Fruit fly (Drosophila melanogaster) whole organism, embryonic: ENCODE results near the gene CG10177.

Experiments used
- Antp ChIP-seq: fragments of 200-800 bp; sonication (Bioruptor generic); optimal IDR thresholded peaks from 3 replicates; lab custom pipeline; 2016; ENCODE audit warnings: missing biosample characterization, missing genetic modification characterization
- Atf6 ChIP-seq: fragments of 200-800 bp; sonication (Bioruptor generic); IDR thresholded peaks from 2 replicates; pipeline ENCODE4 v1.3.6; 2022; ENCODE audit warnings: missing biosample characterization, missing genetic modification characterization
- CG1024 ChIP-seq: fragments of 200-800 bp; sonication (Bioruptor generic); IDR thresholded peaks from 2 replicates; pipeline ENCODE4 v1.3.6; 2022; ENCODE audit warnings: missing biosample characterization, missing genetic modification characterization
- CG10462 ChIP-seq: fragments of 200-800 bp; sonication (Bioruptor generic); optimal IDR thresholded peaks from 2 replicates; lab custom pipeline; 2016; ENCODE audit warnings: missing biosample characterization, missing genetic modification characterization
- CG11247 ChIP-seq: fragments of 200-800 bp; sonication (Bioruptor generic); IDR thresholded peaks from 2 replicates; pipeline ENCODE4 v1.3.6; 2022; ENCODE audit warnings: missing biosample characterization, missing genetic modification characterization
- CG12219 ChIP-seq: fragments of 200-800 bp; sonication (Bioruptor generic); optimal IDR thresholded peaks from 3 replicates; lab custom pipeline; 2018; ENCODE audit warnings: missing biosample characterization, mild to moderate bottlenecking, missing genetic modification characterization
- CG14441 ChIP-seq: fragments of 200-800 bp; sonication (Bioruptor generic); IDR thresholded peaks from 2 replicates; pipeline ENCODE4 v1.3.6; 2022; ENCODE audit warnings: missing biosample characterization, missing genetic modification characterization
- CG1529 ChIP-seq: fragments of 200-800 bp; sonication (Bioruptor generic); optimal IDR thresholded peaks from 3 replicates; lab custom pipeline; 2018; ENCODE audit warnings: missing biosample characterization, missing genetic modification characterization
- CG15601 ChIP-seq: fragments of 200-800 bp; sonication (Bioruptor generic); optimal IDR thresholded peaks from 3 replicates; lab custom pipeline; 2019; ENCODE audit warnings: missing biosample characterization, mild to moderate bottlenecking, missing genetic modification characterization, moderate library complexity
- CG17612 ChIP-seq: fragments of 200-800 bp; sonication (Bioruptor generic); IDR thresholded peaks from 2 replicates; pipeline ENCODE4 v1.3.6; 2022; ENCODE audit warnings: missing biosample characterization, missing genetic modification characterization
- CG2116 ChIP-seq: fragments of 200-800 bp; sonication (Bioruptor generic); optimal IDR thresholded peaks from 3 replicates; lab custom pipeline; 2018; ENCODE audit warnings: missing biosample characterization, mild to moderate bottlenecking, missing genetic modification characterization
- CG2120 ChIP-seq: fragments of 200-800 bp; sonication (Bioruptor generic); optimal IDR thresholded peaks from 3 replicates; lab custom pipeline; 2016; ENCODE audit warnings: missing biosample characterization, missing genetic modification characterization
- CG30403 ChIP-seq: fragments of 200-800 bp; sonication (Bioruptor generic); optimal IDR thresholded peaks from 3 replicates; lab custom pipeline; 2016; ENCODE audit warnings: missing biosample characterization, missing genetic modification characterization
- CG3163 ChIP-seq: fragments of 200-800 bp; sonication (Bioruptor generic); optimal IDR thresholded peaks from 3 replicates; lab custom pipeline; 2016; ENCODE audit warnings: missing biosample characterization, missing genetic modification characterization
- CG3838 ChIP-seq: fragments of 200-800 bp; sonication (Bioruptor generic); optimal IDR thresholded peaks from 3 replicates; lab custom pipeline; 2016; ENCODE audit warnings: missing biosample characterization, missing genetic modification characterization
- CG4707 ChIP-seq: fragments of 200-800 bp; sonication (Bioruptor generic); optimal IDR thresholded peaks from 2 replicates; lab custom pipeline; 2018; ENCODE audit warnings: missing biosample characterization, mild to moderate bottlenecking, missing genetic modification characterization, moderate library complexity
- CG4854 ChIP-seq: fragments of 200-800 bp; sonication (Bioruptor generic); optimal IDR thresholded peaks from 2 replicates; lab custom pipeline; 2016; ENCODE audit warnings: missing biosample characterization, missing genetic modification characterization, inconsistent platforms
- CG6272 ChIP-seq: fragments of 200-800 bp; sonication (Bioruptor generic); IDR thresholded peaks from 2 replicates; pipeline ENCODE4 v1.3.6; 2022; ENCODE audit warnings: missing biosample characterization, missing genetic modification characterization
- CG6654 ChIP-seq: fragments of 200-800 bp; sonication (Bioruptor generic); optimal IDR thresholded peaks from 2 replicates; lab custom pipeline; 2017; ENCODE audit warnings: missing biosample characterization, mild to moderate bottlenecking, missing genetic modification characterization
- CG8924 ChIP-seq: fragments of 200-800 bp; optimal IDR thresholded peaks from 3 replicates; lab custom pipeline; 2019; ENCODE audit warnings: missing biosample characterization, mild to moderate bottlenecking, missing genetic modification characterization, moderate library complexity
- CG9797 ChIP-seq: fragments of 200-800 bp; sonication (Bioruptor generic); optimal IDR thresholded peaks from 3 replicates; lab custom pipeline; 2018; ENCODE audit warnings: missing biosample characterization, mild to moderate bottlenecking, missing genetic modification characterization
- Camta ChIP-seq: fragments of 200-800 bp; sonication (Bioruptor generic); optimal IDR thresholded peaks from 2 replicates; lab custom pipeline; 2016; ENCODE audit warnings: missing biosample characterization, missing genetic modification characterization
- Dad ChIP-seq: fragments of 200-800 bp; sonication (Bioruptor generic); optimal IDR thresholded peaks from 3 replicates; lab custom pipeline; 2016; ENCODE audit warnings: missing biosample characterization, missing genetic modification characterization
- Dip2 ChIP-seq: fragments of 200-800 bp; sonication (Bioruptor generic); IDR thresholded peaks from 2 replicates; pipeline ENCODE4 v1.3.6; 2022; ENCODE audit warnings: missing biosample characterization, missing genetic modification characterization
- Eip74EF ChIP-seq, 2 experiments: fragments of 200-800 bp in 1 of 2; fragments of >200 bp in 1 of 2; sonication (Bioruptor generic) in 1 of 2; optimal IDR thresholded peaks; 2 replicates each; lab custom pipeline; 2017 to 2019; ENCODE audit warnings: missing biosample characterization in 2 of 2, missing genetic modification characterization in 2 of 2, mild to moderate bottlenecking in 1 of 2, moderate library complexity in 1 of 2
- Fer2 ChIP-seq: fragments of 200-800 bp; sonication (Bioruptor generic); optimal IDR thresholded peaks from 2 replicates; lab custom pipeline; 2018; ENCODE audit warnings: missing biosample characterization, mild to moderate bottlenecking, missing genetic modification characterization, moderate library complexity
- H15 ChIP-seq: fragments of 200-800 bp; sonication (Bioruptor generic); IDR thresholded peaks from 3 replicates; pipeline ENCODE4 v1.3.6; 2022; ENCODE audit warnings: missing biosample characterization, missing genetic modification characterization
- H2.0 ChIP-seq: fragments of 200-800 bp; sonication (Bioruptor generic); IDR thresholded peaks from 2 replicates; pipeline ENCODE4 v1.3.6; 2022; ENCODE audit warnings: missing biosample characterization, missing genetic modification characterization
- Hmx ChIP-seq: fragments of 200-800 bp; sonication (Bioruptor generic); optimal IDR thresholded peaks from 2 replicates; lab custom pipeline; 2016; ENCODE audit warnings: missing biosample characterization, missing genetic modification characterization
- Lhr ChIP-seq: fragments of 200-800 bp; sonication (Bioruptor generic); optimal IDR thresholded peaks from 3 replicates; lab custom pipeline; 2017; ENCODE audit warnings: mild to moderate bottlenecking, missing biosample characterization, missing genetic modification reagents, missing genetic modification characterization
- Med ChIP-seq: fragments of 200-800 bp; sonication (Bioruptor generic); peaks from one replicate; lab custom pipeline; 2016; ENCODE audit warnings: missing biosample characterization, missing genetic modification characterization, mild to moderate bottlenecking, inconsistent platforms, moderate library complexity
- NC2α ChIP-seq: fragments of 200-800 bp; sonication (Bioruptor generic); optimal IDR thresholded peaks from 2 replicates; lab custom pipeline; 2016; ENCODE audit warnings: missing biosample characterization, missing genetic modification characterization
- NC2β ChIP-seq: fragments of 200-800 bp; sonication (Bioruptor generic); optimal IDR thresholded peaks from 2 replicates; lab custom pipeline; 2016; ENCODE audit warnings: missing biosample characterization, missing genetic modification characterization
- Neu2 ChIP-seq: fragments of 200-800 bp; sonication (Bioruptor generic); optimal IDR thresholded peaks from 3 replicates; lab custom pipeline; 2016; ENCODE audit warnings: missing biosample characterization, missing genetic modification characterization, borderline replicate concordance
- Oaz ChIP-seq: fragments of 200-800 bp; sonication (Bioruptor generic); IDR thresholded peaks from 2 replicates; pipeline ENCODE4 v1.3.6; 2022; ENCODE audit warnings: missing biosample characterization, missing genetic modification characterization
- Usf ChIP-seq: fragments of 200-800 bp; sonication (Bioruptor generic); optimal IDR thresholded peaks from 2 replicates; lab custom pipeline; 2017; ENCODE audit warnings: missing genotype, missing biosample characterization, missing genetic modification characterization
- amos ChIP-seq: fragments of 200-800 bp; sonication (Bioruptor generic); IDR thresholded peaks from 2 replicates; pipeline ENCODE4 v1.3.6; 2022; ENCODE audit warnings: missing biosample characterization, missing genetic modification characterization; ENCODE audit not compliant: partially characterized antibody
- bab2 ChIP-seq: fragments of 200-800 bp; sonication (Bioruptor generic); optimal IDR thresholded peaks from 2 replicates; lab custom pipeline; 2016; ENCODE audit warnings: missing biosample characterization, missing genetic modification characterization
- chn ChIP-seq: fragments of 200-800 bp; sonication (Bioruptor generic); optimal IDR thresholded peaks from 2 replicates; lab custom pipeline; 2016; ENCODE audit warnings: missing biosample characterization, missing genetic modification characterization
- crol ChIP-seq: fragments of 200-800 bp; sonication (Bioruptor generic); IDR thresholded peaks from 2 replicates; pipeline ENCODE4 v1.3.6; 2022; ENCODE audit warnings: missing biosample characterization, missing genetic modification characterization
- dan ChIP-seq: fragments of 200-800 bp; sonication (Bioruptor generic); IDR thresholded peaks from 2 replicates; pipeline ENCODE4 v1.3.6; 2022; ENCODE audit warnings: missing biosample characterization, missing genetic modification characterization
- disco-r ChIP-seq: fragments of 200-800 bp; sonication (Bioruptor generic); optimal IDR thresholded peaks from 2 replicates; lab custom pipeline; 2016; ENCODE audit warnings: missing biosample characterization, missing genetic modification characterization
- h ChIP-seq: fragments of >200 bp; optimal IDR thresholded peaks from 2 replicates; lab custom pipeline; 2017
- jumu ChIP-seq: fragments of 200-800 bp; sonication (Bioruptor generic); optimal IDR thresholded peaks from 3 replicates; lab custom pipeline; 2016; ENCODE audit warnings: missing biosample characterization, missing genetic modification characterization
- klu ChIP-seq: fragments of 200-800 bp; sonication (Bioruptor generic); IDR thresholded peaks from 2 replicates; pipeline ENCODE4 v1.3.6; 2022; ENCODE audit warnings: missing biosample characterization, missing genetic modification characterization
- mirr ChIP-seq: fragments of 200-800 bp; sonication (Bioruptor generic); optimal IDR thresholded peaks from 3 replicates; lab custom pipeline; 2018; ENCODE audit warnings: missing biosample characterization, mild to moderate bottlenecking, missing genetic modification characterization
- odd ChIP-seq: fragments of 200-800 bp; sonication (Bioruptor generic); optimal IDR thresholded peaks from 2 replicates; lab custom pipeline; 2017; ENCODE audit warnings: missing biosample characterization, mild to moderate bottlenecking, missing genetic modification characterization
- pzg ChIP-seq: fragments of 200-800 bp; sonication (Bioruptor generic); optimal IDR thresholded peaks from 3 replicates; lab custom pipeline; 2018; ENCODE audit warnings: missing biosample characterization, mild to moderate bottlenecking, missing genetic modification characterization, moderate library complexity
- slbo ChIP-seq: fragments of 200-800 bp; sonication (Bioruptor generic); IDR thresholded peaks from 2 replicates; pipeline ENCODE4 v1.3.6; 2022; ENCODE audit warnings: missing biosample characterization, missing genetic modification characterization
- tna ChIP-seq: fragments of 200-800 bp; sonication (Bioruptor generic); IDR thresholded peaks from 2 replicates; pipeline ENCODE4 v1.3.6; 2022; ENCODE audit warnings: missing biosample characterization, missing genetic modification characterization; ENCODE audit not compliant: partially characterized antibody
- wek ChIP-seq: fragments of 200-800 bp; sonication (Bioruptor generic); optimal IDR thresholded peaks from 3 replicates; lab custom pipeline; 2018; ENCODE audit warnings: missing biosample characterization, mild to moderate bottlenecking, missing genetic modification characterization, moderate library complexity
- zen ChIP-seq: fragments of 200-800 bp; sonication (Bioruptor generic); optimal IDR thresholded peaks from 3 replicates; lab custom pipeline; 2018; ENCODE audit warnings: missing biosample characterization, mild to moderate bottlenecking, missing genetic modification characterization, moderate library complexity
- zen2 ChIP-seq: fragments of 200-800 bp; sonication (Bioruptor generic); IDR thresholded peaks from 3 replicates; pipeline ENCODE4 v1.3.6; 2022; ENCODE audit warnings: missing biosample characterization, missing genetic modification characterization; ENCODE audit not compliant: partially characterized antibody

The CG10177 gene

dm6 chr3R:23526069-23526468 is 4.7 kb upstream of the CG10177 start (continued):
- TF ChIP-seq CG3163 (GFP tag; lab: Kevin White, UChicago) (no peak), NC2β (GFP tag; lab: Kevin White, UChicago) (no peak), CG4707 (GFP tag; lab: Kevin White, UChicago) (no peak), tna (GFP tag; lab: Robert Waterston, UW) (no peak), CG6654 (GFP tag; lab: Kevin White, UChicago) (no peak), CG1529 (GFP tag; lab: Kevin White, UChicago) (no peak), odd (GFP tag; lab: Kevin White, UChicago) (no peak), CG1024 (no peak), CG30403 (GFP tag; lab: Kevin White, UChicago) (peak; percentile 9), Hmx (GFP tag; lab: Kevin White, UChicago) (no peak), Eip74EF (GFP tag; optimal IDR thresholded peaks at IDR 0.05; lab: Kevin White, UChicago) (peak in 1 of 2 experiments; percentile 19), NC2α (GFP tag; lab: Kevin White, UChicago) (no peak), CG14441 (peak; percentile 48; the same call in 1 of the 2 replicates), crol (GFP tag; lab: Robert Waterston, UW) (no peak), CG10462 (GFP tag; lab: Kevin White, UChicago) (no peak), Antp (GFP tag; lab: Kevin White, UChicago) (peak; percentile 25), chn (no peak), Neu2 (GFP tag; lab: Kevin White, UChicago) (no peak), jumu (GFP tag; lab: Kevin White, UChicago) (no peak), CG9797 (no peak), bab2 (GFP tag; lab: Kevin White, UChicago) (no peak), CG11247 (GFP tag; lab: Robert Waterston, UW) (0 out of 2 replicates have a peak, but pooled peaks have one; percentile 41), H2.0 (GFP tag; lab: Robert Waterston, UW) (no peak), zen2 (GFP tag; lab: Robert Waterston, UW) (no peak), CG6272 (GFP tag; lab: Robert Waterston, UW) (no peak), Atf6 (GFP tag; lab: Robert Waterston, UW) (0 out of 2 replicates have a peak, but pooled peaks have one; percentile 39), Fer2 (tag; lab: Kevin White, UChicago) (no peak), Dad (no peak), Dip2 (GFP tag; lab: Robert Waterston, UW) (no peak), Lhr (GFP tag; lab: Kevin White, UChicago) (no peak), Usf (GFP tag; lab: Kevin White, UChicago) (no peak), CG12219 (GFP tag; lab: Kevin White, UChicago) (no peak), CG3838 (no peak), H15 (GFP tag; lab: Robert Waterston, UW) (no peak), CG4854 (no peak), Med (GFP tag; lab: Kevin White, UChicago) (peak; percentile 82), CG2116 (no peak), Camta (no peak), pzg (GFP tag; lab: Kevin White, UChicago) (no peak), wek (GFP tag; lab: Kevin White, UChicago) (no peak), klu (0 out of 2 replicates have a peak, but pooled peaks have one; percentile 21), CG17612 (GFP tag; lab: Robert Waterston, UW) (no peak), CG2120 (no peak), dan (no peak), CG15601 (tag; lab: Kevin White, UChicago) (no peak), h (lab: Kevin White, UChicago) (no peak), zen (no peak), Oaz (GFP tag; lab: Robert Waterston, UW) (no peak), CG8924 (tag; lab: Kevin White, UChicago) (no peak), disco-r (GFP tag; lab: Kevin White, UChicago) (no peak), mirr (GFP tag; lab: Kevin White, UChicago) (no peak), amos (no peak), slbo (GFP tag; lab: Robert Waterston, UW) (no peak)
